Fruit fly (Drosophila melanogaster): ENCODE results near the gene mtrm.
A peak's percentile ranks its signal among the peaks of the same experiment; 100 is the strongest.

DNA sequence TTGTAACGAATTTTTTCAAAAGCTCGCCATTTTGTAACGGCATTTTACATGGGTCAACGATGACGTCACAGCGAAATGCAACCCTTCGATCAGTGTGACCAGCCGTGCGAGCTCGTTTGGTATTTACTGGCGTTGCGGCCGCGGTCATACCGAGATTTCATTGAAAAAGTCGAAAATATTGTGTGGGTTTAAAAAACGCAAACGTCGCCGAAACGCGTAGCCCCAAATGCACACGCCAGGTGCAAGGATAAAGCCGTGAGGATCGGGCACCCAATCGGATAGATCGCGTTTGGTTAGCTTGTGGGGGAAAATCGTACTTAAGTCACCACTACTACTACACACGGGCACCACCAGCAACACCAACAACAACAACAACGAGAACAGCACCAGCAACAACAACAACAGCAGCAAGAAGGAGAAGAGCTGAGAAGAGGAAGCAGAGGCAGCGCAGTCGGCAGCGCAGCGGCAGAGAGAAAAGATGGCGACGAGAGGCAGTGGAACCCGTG lies 12.1 kb downstream of the mtrm start, which contains the start of gene Cbl:
- TF ChIP-seq repo (GFP tag; optimal IDR thresholded peaks at IDR 0.05) (peak; percentile 26), chif (GFP tag; optimal IDR thresholded peaks at IDR 0.05) (no peak), sug (tag; optimal IDR thresholded peaks at IDR 0.05) (no peak), Abd-B (GFP tag; optimal IDR thresholded peaks at IDR 0.05) (no peak), CG34224 (GFP tag; IDR thresholded peaks at IDR 0.05; ENCODE audit: partially characterized antibody) (peak; percentile 34; the same call in 1 of the 3 replicates), CG14710 (tag; optimal IDR thresholded peaks at IDR 0.05) (peak; percentile 73), pros (GFP tag; optimal IDR thresholded peaks at IDR 0.05) (no peak), CG17361 (GFP tag; IDR thresholded peaks at IDR 0.05) (no peak), CG3065 (GFP tag; optimal IDR thresholded peaks at IDR 0.05) (no peak), Xbp1 (GFP tag; optimal IDR thresholded peaks at IDR 0.05) (peak; percentile 3), dmrt99B (tag; optimal IDR thresholded peaks at IDR 0.05) (no peak), ash1 (GFP tag; optimal IDR thresholded peaks at IDR 0.05) (no peak)
